Worm (Caenorhabditis elegans): ENCODE measurements around the gene fbxb-48.

Gene fbxb-48

ce11 chrII:1692827-1693226 is 26.2 kb downstream of the fbxb-48 start, which contains the start of gene fbxc-21:
TSS of gene fbxc-21 (minus strand) at chrII:1692927.
- no peak for TF ChIP-seq zip-5 (tag; optimal IDR thresholded peaks at IDR 0.05)
- no peak for TF ChIP-seq fkh-10 (GFP tag; optimal IDR thresholded peaks at IDR 0.05)
- no peak for TF ChIP-seq tbx-2 (tag; optimal IDR thresholded peaks at IDR 0.05)
- no peak for TF ChIP-seq unc-86 (tag; optimal IDR thresholded peaks at IDR 0.05)
- no peak for TF ChIP-seq Y22D7AL.16 (tag; optimal IDR thresholded peaks at IDR 0.05)
- no peak for TF ChIP-seq ceh-6 (GFP tag; optimal IDR thresholded peaks at IDR 0.05)
- TF ChIP-seq hlh-13 (GFP tag; optimal IDR thresholded peaks at IDR 0.05): no peak

ce11 chrII:1691011-1691410 is 28.0 kb downstream of the fbxb-48 start, which contains the start of gene fbxc-22:
TSS of gene fbxc-22 (minus strand) at chrII:1691111.
- no peak for TF ChIP-seq F13H6.1 (tag; optimal IDR thresholded peaks at IDR 0.05)
- TF ChIP-seq nhr-11 (tag; optimal IDR thresholded peaks at IDR 0.05): no peak
- no peak for TF ChIP-seq nfya-1 (tag; optimal IDR thresholded peaks at IDR 0.05)
- TF ChIP-seq pat-9 (tag; optimal IDR thresholded peaks at IDR 0.05): no peak
- TF ChIP-seq ets-4 (tag; optimal IDR thresholded peaks at IDR 0.05): no peak
- no peak for TF ChIP-seq syd-9 (tag; optimal IDR thresholded peaks at IDR 0.05)
- no peak for TF ChIP-seq sox-4 (tag; optimal IDR thresholded peaks at IDR 0.05)
- TF ChIP-seq ttx-3 (tag; optimal IDR thresholded peaks at IDR 0.05): no peak
- no peak for TF ChIP-seq sdc-2 (tag; optimal IDR thresholded peaks at IDR 0.05)
- TF ChIP-seq elt-2 (tag; optimal IDR thresholded peaks at IDR 0.05): no peak
- no peak for TF ChIP-seq ceh-31 (tag; optimal IDR thresholded peaks at IDR 0.05)

ce11 chrII:1688813-1689212 is 30.2 kb downstream of the fbxb-48 start, which contains the start of the genes fbxb-18 and fbxb-19:
TSS of gene fbxb-18 (minus strand) at chrII:1688913.
TSS of gene fbxb-19 (minus strand) at chrII:1689181.
- no peak for TF ChIP-seq T23F11.4 (GFP tag; optimal IDR thresholded peaks at IDR 0.05)
- no peak for TF ChIP-seq pat-9 (tag; optimal IDR thresholded peaks at IDR 0.05)
- TF ChIP-seq pqm-1 (tag; optimal IDR thresholded peaks at IDR 0.05): no peak
- no peak for TF ChIP-seq rnt-1 (tag; optimal IDR thresholded peaks at IDR 0.05)
- TF ChIP-seq ceh-34 (tag; optimal IDR thresholded peaks at IDR 0.05): no peak

ce11 chrII:1683742-1684141 is 35.3 kb downstream of the fbxb-48 start, which contains the start of gene fbxb-25:
TSS of gene fbxb-25 (plus strand) at chrII:1684042.
- TF ChIP-seq K02D7.2 (tag; optimal IDR thresholded peaks at IDR 0.05) (no peak), C08G9.2 (tag; optimal IDR thresholded peaks at IDR 0.05) (no peak)

- no peak for TF ChIP-seq zip-5 (tag; optimal IDR thresholded peaks at IDR 0.05)
- TF ChIP-seq ttx-3 (tag; optimal IDR thresholded peaks at IDR 0.05): no peak
- no peak for TF ChIP-seq lim-6 (tag; optimal IDR thresholded peaks at IDR 0.05)
- no peak for TF ChIP-seq hlh-13 (GFP tag; optimal IDR thresholded peaks at IDR 0.05)
- no peak for TF ChIP-seq syd-9 (tag; optimal IDR thresholded peaks at IDR 0.05)
- TF ChIP-seq pros-1 (tag; optimal IDR thresholded peaks at IDR 0.05): no peak
- no peak for TF ChIP-seq che-1 (tag; optimal IDR thresholded peaks at IDR 0.05)
- no peak for TF ChIP-seq Y22D7AL.16 (tag; optimal IDR thresholded peaks at IDR 0.05)
- TF ChIP-seq ceh-6 (GFP tag; optimal IDR thresholded peaks at IDR 0.05): no peak
- no peak for TF ChIP-seq pat-9 (tag; optimal IDR thresholded peaks at IDR 0.05)
Observed at ce11 chrII:1682218-1682617, 36.8 kb downstream of the fbxb-48 start, which contains the start of gene fbxb-26. TSS of gene fbxb-26 (plus strand) at chrII:1682518.

ce11 chrII:1679081-1679480 is 40.0 kb downstream of the fbxb-48 start, which contains the start of gene irld-36:
TSS of gene irld-36 (plus strand) at chrII:1679381.
- TF ChIP-seq ref-2 (tag; optimal IDR thresholded peaks at IDR 0.05) (no peak), hlh-13 (GFP tag; optimal IDR thresholded peaks at IDR 0.05) (no peak), che-1 (tag; optimal IDR thresholded peaks at IDR 0.05) (no peak), unc-55 (GFP tag; optimal IDR thresholded peaks at IDR 0.05) (no peak), lim-6 (tag; optimal IDR thresholded peaks at IDR 0.05) (no peak)

ce11 chrII:1676088-1676487 is 43.0 kb downstream of the fbxb-48 start, which contains the start of gene fbxb-17:
TSS of gene fbxb-17 (plus strand) at chrII:1676388.
- TF ChIP-seq ztf-16 (tag; optimal IDR thresholded peaks at IDR 0.05): no peak
- no peak for TF ChIP-seq hlh-30 (tag; optimal IDR thresholded peaks at IDR 0.05; ENCODE audit: insufficient read depth)
- TF ChIP-seq ceh-2 (tag; optimal IDR thresholded peaks at IDR 0.05): no peak
- no peak for TF ChIP-seq ceh-19 (GFP tag; optimal IDR thresholded peaks at IDR 0.05)
- TF ChIP-seq ceh-18 (tag; optimal IDR thresholded peaks at IDR 0.05): no peak
